Worm (Caenorhabditis elegans): ENCODE data around the gene oig-3.
"Not testable (repeated sequence)": the region's sequence is repeated elsewhere in the genome, so short reads cannot be mapped to it uniquely, and the experiment has no call there.

oig-3 gene

DNA sequence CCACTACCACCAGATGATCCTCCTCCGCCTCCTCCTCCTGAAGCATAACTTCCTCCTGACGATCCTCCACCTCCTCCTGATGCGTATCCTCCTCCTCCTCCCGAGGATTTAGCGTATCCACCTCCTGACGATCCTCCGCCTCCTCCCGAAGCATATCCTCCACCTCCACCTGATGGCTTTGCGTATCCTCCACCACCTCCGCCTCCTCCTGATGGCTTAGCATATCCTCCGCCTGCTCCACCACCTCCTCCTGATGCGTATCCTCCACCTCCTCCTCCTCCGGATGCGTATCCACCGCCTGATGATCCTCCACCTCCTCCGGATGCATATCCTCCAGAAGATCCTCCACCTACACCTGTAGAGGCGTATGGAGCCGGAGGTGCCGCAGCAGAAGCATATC lies 15.4 kb downstream of the oig-3 start:
- TF ChIP-seq peb-1 (tag; optimal IDR thresholded peaks at IDR 0.05), result no peak
- no peak for TF ChIP-seq sma-3 (GFP tag; optimal IDR thresholded peaks at IDR 0.05)
- TF ChIP-seq mdl-1 (tag; optimal IDR thresholded peaks at IDR 0.05), result no peak
- no peak for TF ChIP-seq Y55F3AM.14 (GFP tag; optimal IDR thresholded peaks at IDR 0.05)
- TF ChIP-seq F13H6.1 (tag; optimal IDR thresholded peaks at IDR 0.05), result no peak
- no peak for TF ChIP-seq elt-3 (tag; optimal IDR thresholded peaks at IDR 0.05)
- no peak for TF ChIP-seq nhr-23 (tag; optimal IDR thresholded peaks at IDR 0.05)
- TF ChIP-seq C34F6.9 (tag; optimal IDR thresholded peaks at IDR 0.05), result no peak
- TF ChIP-seq ZK546.5 (tag; optimal IDR thresholded peaks at IDR 0.05), result no peak
- no peak for TF ChIP-seq fos-1 (tag; optimal IDR thresholded peaks at IDR 0.05)
- no peak for TF ChIP-seq gmeb-1 (tag; optimal IDR thresholded peaks at IDR 0.05)
- no peak for TF ChIP-seq elt-1 (tag; optimal IDR thresholded peaks at IDR 0.05)
- TF ChIP-seq blmp-1 (tag; optimal IDR thresholded peaks at IDR 0.05; ENCODE audit: insufficient read depth), result no peak

- TF ChIP-seq alr-1 (tag; optimal IDR thresholded peaks at IDR 0.05) (no peak), C34F6.9 (tag; optimal IDR thresholded peaks at IDR 0.05) (no peak), ZK546.5 (tag; optimal IDR thresholded peaks at IDR 0.05) (no peak)
These were observed 17.5 kb downstream of the oig-3 start for ce11 chrV:14746975-14747374.

ce11 chrV:14748608-14749137 lies 19.2 kb downstream of the oig-3 start, which contains the start of the genes lipl-8 and Y50E8A.22:
Gene lipl-8 (minus strand): TSS chrV:14748708.
Gene Y50E8A.22 (minus strand): TSS chrV:14749087.
- no peak for TF ChIP-seq alr-1 (tag; optimal IDR thresholded peaks at IDR 0.05)
- no peak for TF ChIP-seq ztf-1 (GFP tag; conservative IDR thresholded peaks at IDR 0.05)
- no peak for TF ChIP-seq egl-27 (tag; optimal IDR thresholded peaks at IDR 0.05)
- TF ChIP-seq nhr-11 (tag; optimal IDR thresholded peaks at IDR 0.05), result no peak

ce11 chrV:14750357-14750756 lies 20.9 kb downstream of the oig-3 start, which contains the start of gene nspa-10:
Gene nspa-10 (minus strand): TSS chrV:14750457.
- TF ChIP-seq ceh-16, gmeb-1, lin-11 (tag; optimal IDR thresholded peaks at IDR 0.05): not testable (repeated sequence)

DNA sequence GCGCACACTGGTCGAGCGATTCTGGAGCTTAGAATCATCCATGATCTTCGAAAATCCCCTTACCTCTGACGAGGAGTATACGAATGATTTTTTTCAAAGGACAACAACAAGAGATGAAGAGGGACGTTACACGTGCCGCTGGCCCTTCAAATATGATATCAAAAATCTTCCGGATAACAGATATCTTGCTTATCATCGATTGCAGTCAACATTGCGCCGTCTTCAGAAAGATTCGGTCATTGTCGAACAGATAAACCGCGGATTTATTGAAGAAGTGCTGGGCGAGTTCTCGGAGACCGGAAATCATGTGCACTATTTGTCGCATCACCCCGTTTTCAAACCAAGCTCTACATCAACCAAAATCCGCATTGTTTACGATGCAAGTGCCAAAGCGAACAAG lies 33.1 kb downstream of the oig-3 start:
- TF ChIP-seq mdl-1 (tag; optimal IDR thresholded peaks at IDR 0.05) (no peak), ztf-4 (tag; optimal IDR thresholded peaks at IDR 0.05) (no peak), sma-9 (GFP tag; optimal IDR thresholded peaks at IDR 0.05) (no peak), sma-9 (tag; optimal IDR thresholded peaks at IDR 0.05) (no peak), lsy-2 (tag; optimal IDR thresholded peaks at IDR 0.05) (no peak), nhr-6 (tag; optimal IDR thresholded peaks at IDR 0.05) (no peak), dmd-4 (tag; optimal IDR thresholded peaks at IDR 0.05) (no peak), nhr-237 (tag; optimal IDR thresholded peaks at IDR 0.05) (no peak)

ce11 chrV:14763582-14763981 lies 34.1 kb downstream of the oig-3 start:
- TF ChIP-seq dmd-4 (tag; optimal IDR thresholded peaks at IDR 0.05) (no peak), elt-1 (tag; optimal IDR thresholded peaks at IDR 0.05) (no peak), sma-9 (GFP tag; optimal IDR thresholded peaks at IDR 0.05) (no peak), sma-9 (tag; optimal IDR thresholded peaks at IDR 0.05) (no peak), ama-1 (optimal IDR thresholded peaks at IDR 0.05) (no peak), ztf-11 (tag; optimal IDR thresholded peaks at IDR 0.05) (no peak), C34F6.9 (tag; optimal IDR thresholded peaks at IDR 0.05) (no peak), blmp-1 (tag; optimal IDR thresholded peaks at IDR 0.05; ENCODE audit: insufficient read depth) (no peak), skn-1 (tag; optimal IDR thresholded peaks at IDR 0.05) (no peak), lin-13 (GFP tag; optimal IDR thresholded peaks at IDR 0.05) (no peak), ceh-82 (tag; optimal IDR thresholded peaks at IDR 0.05) (no peak), ZK546.5 (tag; optimal IDR thresholded peaks at IDR 0.05) (no peak), unc-62 (GFP tag; optimal IDR thresholded peaks at IDR 0.05) (no peak), mdl-1 (tag; optimal IDR thresholded peaks at IDR 0.05) (no peak), ztf-1 (GFP tag; conservative IDR thresholded peaks at IDR 0.05) (no peak), sem-4 (tag; optimal IDR thresholded peaks at IDR 0.05) (no peak), Y55F3AM.14 (GFP tag; optimal IDR thresholded peaks at IDR 0.05) (no peak), nhr-21 (tag; optimal IDR thresholded peaks at IDR 0.05) (no peak), nhr-237 (tag; optimal IDR thresholded peaks at IDR 0.05) (no peak), nhr-25 (tag; optimal IDR thresholded peaks at IDR 0.05) (no peak)
